Fruit fly (Drosophila melanogaster): Measurements from ENCODE around the gene CG9967.

dm6 chr2L:2370352-2370751 lies 13.2 kb upstream of the CG9967 start:
- no peak for TF ChIP-seq CG8478 (optimal IDR thresholded peaks at IDR 0.05)
- TF ChIP-seq usp (GFP tag; optimal IDR thresholded peaks at IDR 0.05): no peak
